Fruit fly (Drosophila melanogaster) whole organism, adult: ENCODE results near the gene CG33281.

ENCODE experiments used
- CG11617 ChIP-seq: fragments of 200-800 bp; sonication (Bioruptor generic); optimal IDR thresholded peaks from 2 replicates; lab custom pipeline; 2017; ENCODE audit warnings: mild to moderate bottlenecking, missing biosample characterization, missing genetic modification reagents, missing genetic modification characterization
- CG12768 ChIP-seq: fragments of 200-800 bp; sonication (Bioruptor generic); optimal IDR thresholded peaks from 2 replicates; lab custom pipeline; 2017; ENCODE audit warnings: missing biosample characterization, missing genetic modification characterization, mild to moderate bottlenecking, moderate library complexity, missing genetic modification reagents
- CG14711 ChIP-seq: fragments of 200-800 bp; sonication (Bioruptor generic); optimal IDR thresholded peaks from 2 replicates; lab custom pipeline; 2018; ENCODE audit warnings: missing biosample characterization, mild to moderate bottlenecking, missing genetic modification characterization, moderate library complexity
- CG1620 ChIP-seq: fragments of 200-800 bp; sonication (Bioruptor generic); optimal IDR thresholded peaks from 2 replicates; lab custom pipeline; 2016; ENCODE audit warnings: missing biosample characterization, missing genetic modification characterization
- CG33017 ChIP-seq: fragments of 200-800 bp; sonication (Bioruptor generic); optimal IDR thresholded peaks from 2 replicates; lab custom pipeline; 2018; ENCODE audit warnings: missing biosample characterization, mild to moderate bottlenecking, missing genetic modification characterization, moderate library complexity
- CG5204 ChIP-seq: fragments of 200-800 bp; sonication (Bioruptor generic); optimal IDR thresholded peaks from 2 replicates; lab custom pipeline; 2016; ENCODE audit warnings: missing biosample characterization, missing genetic modification characterization
- CG7045 ChIP-seq: fragments of 200-800 bp; sonication (Bioruptor generic); optimal IDR thresholded peaks from 2 replicates; lab custom pipeline; 2017; ENCODE audit warnings: missing biosample characterization, mild to moderate bottlenecking, missing genetic modification characterization
- CG7101 ChIP-seq: fragments of 200-800 bp; sonication (Bioruptor generic); optimal IDR thresholded peaks from 2 replicates; lab custom pipeline; 2018; ENCODE audit warnings: missing biosample characterization, mild to moderate bottlenecking, missing genetic modification characterization, moderate library complexity
- Clk ChIP-seq: fragments of 200-800 bp; sonication (Bioruptor generic); optimal IDR thresholded peaks from 2 replicates; lab custom pipeline; 2017; ENCODE audit warnings: missing biosample characterization, missing genetic modification characterization
- Crg-1 ChIP-seq: fragments of 200-800 bp; sonication (Bioruptor generic); optimal IDR thresholded peaks from 2 replicates; lab custom pipeline; 2016; ENCODE audit warnings: missing biosample characterization, missing genetic modification characterization
- Hr96 ChIP-seq: fragments of 200-800 bp; sonication (Bioruptor generic); optimal IDR thresholded peaks from 2 replicates; lab custom pipeline; 2016; ENCODE audit warnings: missing biosample characterization, missing genetic modification characterization
- Mnt ChIP-seq: fragments of 200-800 bp; sonication (Bioruptor generic); optimal IDR thresholded peaks from 2 replicates; lab custom pipeline; 2016; ENCODE audit warnings: missing biosample characterization, mild to moderate bottlenecking, missing genetic modification characterization
- bab1 ChIP-seq: fragments of 200-800 bp; sonication (Bioruptor generic); optimal IDR thresholded peaks from 3 replicates; lab custom pipeline; 2019; ENCODE audit warnings: missing biosample characterization, mild to moderate bottlenecking, missing genetic modification characterization, moderate library complexity
- cic ChIP-seq: fragments of 200-800 bp; sonication (Bioruptor generic); optimal IDR thresholded peaks from 2 replicates; lab custom pipeline; 2017; ENCODE audit warnings: missing biosample characterization, mild to moderate bottlenecking, missing genetic modification characterization, moderate library complexity
- cnc ChIP-seq, 2 experiments: fragments of >200 bp; optimal IDR thresholded peaks; 2 replicates each; lab custom pipeline; 2017
- kay ChIP-seq: fragments of 200-800 bp; sonication (Bioruptor generic); peaks from one replicate; lab custom pipeline; 2016; ENCODE audit warnings: missing biosample characterization, missing genetic modification characterization, borderline replicate concordance
- ovo ChIP-seq: fragments of 200-800 bp; sonication (Bioruptor generic); optimal IDR thresholded peaks from 2 replicates; lab custom pipeline; 2016; ENCODE audit warnings: missing biosample characterization, missing genetic modification characterization
- pad ChIP-seq: fragments of 200-800 bp; sonication (Bioruptor generic); optimal IDR thresholded peaks from 3 replicates; lab custom pipeline; 2017; ENCODE audit warnings: missing biosample characterization, missing genetic modification characterization, mild to moderate bottlenecking, moderate library complexity, missing genetic modification reagents
- tj ChIP-seq: fragments of 200-800 bp; sonication (Bioruptor generic); optimal IDR thresholded peaks from 3 replicates; lab custom pipeline; 2017; ENCODE audit warnings: missing biosample characterization, mild to moderate bottlenecking, missing genetic modification characterization, moderate library complexity
- toe ChIP-seq: fragments of 200-800 bp; sonication (Bioruptor generic); optimal IDR thresholded peaks from 2 replicates; lab custom pipeline; 2016; ENCODE audit warnings: missing biosample characterization, missing genetic modification characterization

Gene CG33281

DNA sequence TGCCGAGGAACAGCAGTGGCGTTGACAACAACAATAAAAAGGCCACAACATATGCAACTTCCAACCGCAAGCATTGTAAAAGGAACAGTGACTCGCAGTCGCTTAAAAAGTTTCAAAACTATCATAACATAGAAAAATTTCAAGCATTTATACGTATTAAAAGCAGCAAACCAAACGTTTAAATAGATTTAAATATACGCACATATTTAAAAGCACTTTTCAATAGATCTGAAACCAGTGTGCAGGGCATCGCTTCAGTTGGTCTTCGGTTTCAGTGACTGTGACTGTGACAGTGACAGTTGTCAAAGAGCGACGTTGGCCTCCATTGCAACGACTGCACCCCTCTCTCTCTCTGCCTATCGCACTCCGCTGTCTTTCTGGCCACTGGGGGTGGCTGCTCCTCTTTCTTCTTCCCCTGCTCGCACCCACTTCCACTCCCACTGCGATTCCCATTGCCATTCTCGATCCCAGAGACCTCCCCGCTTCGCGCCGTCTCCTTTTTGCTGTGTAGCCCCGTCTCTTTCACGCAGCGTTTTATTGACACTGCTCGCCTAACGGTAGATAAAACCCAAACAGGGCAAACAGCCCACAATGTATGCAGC lies 24.2 kb downstream of the CG33281 start:
- TF ChIP-seq pad (GFP tag; lab: Kevin White, UChicago) (peak; percentile 11), kay (GFP tag; lab: Kevin White, UChicago) (peak; percentile 72), CG7101 (tag; lab: Kevin White, UChicago) (peak; percentile 77), CG1620 (GFP tag; lab: Kevin White, UChicago) (no peak), Clk (GFP tag; lab: Kevin White, UChicago) (no peak), Crg-1 (GFP tag; lab: Kevin White, UChicago) (no peak), CG12768 (GFP tag; lab: Kevin White, UChicago) (peak; percentile 65), Hr96 (GFP tag; lab: Kevin White, UChicago) (peak; percentile 12), toe (GFP tag; lab: Kevin White, UChicago) (peak; percentile 29), tj (GFP tag; lab: Kevin White, UChicago) (peak; percentile 58), cic (GFP tag; lab: Kevin White, UChicago) (no peak), CG7045 (GFP tag; lab: Kevin White, UChicago) (peak; percentile 41), CG14711 (tag; lab: Kevin White, UChicago) (peak; percentile 64), CG5204 (GFP tag; lab: Kevin White, UChicago) (peak; percentile 76), Mnt (GFP tag; lab: Kevin White, UChicago) (peak; percentile 13), cnc (optimal IDR thresholded peaks at IDR 0.05; lab: Kevin White, UChicago) (no peak), CG33017 (tag; lab: Kevin White, UChicago) (peak; percentile 80), CG11617 (peak; percentile 45), bab1 (GFP tag; lab: Kevin White, UChicago) (no peak), ovo (peak; percentile 72)

DNA sequence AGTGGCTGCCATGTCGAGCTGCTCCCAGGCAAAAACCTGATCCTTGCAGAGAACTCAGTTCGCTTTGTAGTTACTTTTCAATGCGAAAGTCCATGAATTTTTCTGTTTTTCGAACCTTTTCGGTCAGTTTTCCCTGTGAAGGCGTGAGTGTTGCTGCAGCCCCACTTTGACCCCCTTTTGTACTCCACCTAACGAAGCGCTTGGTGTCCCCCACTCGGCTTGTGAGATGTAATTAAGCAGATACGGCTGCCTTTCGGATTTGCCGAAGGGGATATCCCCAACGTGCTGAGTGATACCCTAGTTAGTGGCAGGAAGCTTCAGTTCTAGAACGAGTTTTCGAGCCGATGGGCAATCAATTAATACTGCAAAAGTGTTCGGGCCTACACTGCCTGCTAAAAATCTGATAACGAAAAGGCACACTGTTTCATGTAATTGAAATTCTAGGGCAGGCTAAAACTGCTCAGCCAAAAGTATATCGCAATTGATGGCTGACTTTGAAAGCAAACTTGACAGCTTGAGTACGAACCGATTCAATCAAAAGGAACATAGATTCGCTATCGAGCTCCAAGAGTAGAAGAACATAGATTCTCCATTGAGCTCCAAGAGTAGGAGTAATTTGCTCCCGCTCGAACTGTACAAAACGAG lies 27.7 kb downstream of the CG33281 start:
- TF ChIP-seq Clk (GFP tag; lab: Kevin White, UChicago): no peak
- no peak for TF ChIP-seq CG1620 (GFP tag; lab: Kevin White, UChicago)
- no peak for TF ChIP-seq Mnt (GFP tag; lab: Kevin White, UChicago)
- no peak for TF ChIP-seq CG14711 (tag; lab: Kevin White, UChicago)
- no peak for TF ChIP-seq CG7045 (GFP tag; lab: Kevin White, UChicago)
- TF ChIP-seq CG11617: no peak
- TF ChIP-seq pad (GFP tag; lab: Kevin White, UChicago): no peak
- no peak for TF ChIP-seq cic (GFP tag; lab: Kevin White, UChicago)
- no peak for TF ChIP-seq CG7101 (tag; lab: Kevin White, UChicago)

DNA sequence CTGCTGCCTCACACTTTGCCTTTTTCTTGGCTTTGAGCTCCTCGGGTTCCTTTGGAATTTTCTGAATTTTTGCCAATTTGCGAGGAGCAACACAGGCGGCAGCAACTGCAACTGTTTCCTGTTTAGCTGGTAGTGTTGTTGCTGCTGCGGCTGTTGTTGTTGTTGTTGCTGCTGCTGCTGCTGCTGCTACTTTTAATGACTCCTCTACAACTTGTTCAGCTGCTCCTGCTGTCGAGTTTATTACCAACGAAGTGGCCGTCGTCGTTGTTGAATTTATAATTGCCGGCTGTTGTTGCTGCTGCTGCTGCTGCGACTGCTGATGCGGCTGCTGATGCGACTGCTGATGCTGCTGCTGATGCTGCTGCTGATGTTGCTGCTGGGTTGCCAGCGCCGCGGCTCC lies 28.9 kb downstream of the CG33281 start:
- TF ChIP-seq Mnt (GFP tag; lab: Kevin White, UChicago) (no peak), tj (GFP tag; lab: Kevin White, UChicago) (no peak), CG14711 (tag; lab: Kevin White, UChicago) (no peak), CG5204 (GFP tag; lab: Kevin White, UChicago) (no peak), CG1620 (GFP tag; lab: Kevin White, UChicago) (no peak), cic (GFP tag; lab: Kevin White, UChicago) (no peak), CG7045 (GFP tag; lab: Kevin White, UChicago) (no peak), cnc (optimal IDR thresholded peaks at IDR 0.05; lab: Kevin White, UChicago) (no peak)

DNA sequence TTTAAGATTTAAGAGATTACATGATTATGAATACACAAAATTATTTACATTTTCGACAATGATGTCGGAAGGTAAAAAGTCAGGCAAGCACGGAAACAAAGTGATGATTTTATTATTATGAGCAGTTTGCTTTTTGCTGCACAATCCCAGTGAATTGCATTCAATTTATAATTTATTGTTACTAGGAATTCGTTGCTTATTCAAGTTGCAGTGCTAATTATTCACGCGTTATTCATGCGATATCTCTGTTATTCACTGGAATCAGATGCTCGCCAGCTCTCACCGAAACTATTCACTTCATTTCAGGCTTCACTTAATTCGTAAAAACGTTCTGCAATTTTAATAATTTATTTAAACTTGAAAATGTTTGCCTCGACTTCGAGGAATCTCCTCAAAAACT lies 29.8 kb downstream of the CG33281 start:
- TF ChIP-seq bab1 (GFP tag; lab: Kevin White, UChicago): no peak
- TF ChIP-seq Clk (GFP tag; lab: Kevin White, UChicago): no peak
- no peak for TF ChIP-seq CG14711 (tag; lab: Kevin White, UChicago)
- TF ChIP-seq CG12768 (GFP tag; lab: Kevin White, UChicago): no peak
- peak; percentile 57 for TF ChIP-seq kay (GFP tag; lab: Kevin White, UChicago)
- TF ChIP-seq CG7045 (GFP tag; lab: Kevin White, UChicago): no peak

DNA sequence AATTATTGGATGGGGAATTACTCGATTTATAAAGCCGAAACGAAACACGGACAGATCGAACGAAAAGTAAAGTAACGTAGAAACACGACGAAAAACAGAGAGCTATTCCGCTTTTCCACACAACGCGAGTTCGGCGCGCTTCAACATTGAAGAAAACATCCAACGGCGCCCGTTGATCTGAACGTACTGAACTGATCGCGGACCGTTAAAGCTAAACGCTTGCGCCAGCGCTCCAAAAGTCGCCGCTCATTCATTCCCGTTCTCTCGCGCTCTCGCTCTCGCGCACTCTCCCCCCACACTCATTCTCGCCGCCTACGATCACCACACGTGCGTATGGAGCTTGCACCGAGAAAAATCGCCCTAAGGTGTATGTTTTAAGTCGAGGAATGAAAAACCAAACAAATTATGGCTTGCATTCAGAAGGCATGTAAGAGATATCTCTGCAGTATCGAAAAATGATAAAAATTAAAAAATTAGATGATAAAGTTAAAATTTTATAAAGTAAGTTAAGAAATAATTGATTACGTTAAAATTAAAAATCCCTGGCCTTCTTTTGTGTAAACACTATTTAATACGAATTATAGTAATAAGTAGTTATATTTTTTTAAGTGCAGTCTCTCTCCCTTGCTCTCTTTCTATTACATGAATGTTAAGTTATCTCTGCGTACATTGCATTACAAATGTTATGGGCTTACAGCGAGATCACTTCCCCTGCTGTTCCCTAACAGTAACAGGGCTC lies 30.8 kb downstream of the CG33281 start, which contains the start of gene E23:
E23 (minus strand) TSS at position 188 of the 739 bp plus-strand sequence.
- TF ChIP-seq toe (GFP tag; lab: Kevin White, UChicago): no peak
- TF ChIP-seq pad (GFP tag; lab: Kevin White, UChicago): peak; percentile 97
- no peak for TF ChIP-seq cnc (optimal IDR thresholded peaks at IDR 0.05; lab: Kevin White, UChicago)
- peak; percentile 82 for TF ChIP-seq Crg-1 (GFP tag; lab: Kevin White, UChicago)
- TF ChIP-seq CG11617: peak; percentile 93
- peak; percentile 94 for TF ChIP-seq CG7045 (GFP tag; lab: Kevin White, UChicago)
- peak; percentile 96 for TF ChIP-seq Mnt (GFP tag; lab: Kevin White, UChicago)
- TF ChIP-seq tj (GFP tag; lab: Kevin White, UChicago): peak; percentile 60
- no peak for TF ChIP-seq Hr96 (GFP tag; lab: Kevin White, UChicago)
- TF ChIP-seq CG14711 (tag; lab: Kevin White, UChicago): peak; percentile 85
- TF ChIP-seq kay (GFP tag; lab: Kevin White, UChicago): no peak
- peak; percentile 89 for TF ChIP-seq ovo
- peak; percentile 77 for TF ChIP-seq cic (GFP tag; lab: Kevin White, UChicago)
- peak; percentile 92 for TF ChIP-seq CG7101 (tag; lab: Kevin White, UChicago)
- peak; percentile 93 for TF ChIP-seq bab1 (GFP tag; lab: Kevin White, UChicago)
- peak; percentile 89 for TF ChIP-seq CG12768 (GFP tag; lab: Kevin White, UChicago)
- peak; percentile 83 for TF ChIP-seq Clk (GFP tag; lab: Kevin White, UChicago)
- TF ChIP-seq CG33017 (tag; lab: Kevin White, UChicago): peak; percentile 92
- TF ChIP-seq CG1620 (GFP tag; lab: Kevin White, UChicago): peak; percentile 90
- no peak for TF ChIP-seq CG5204 (GFP tag; lab: Kevin White, UChicago)
